Fruit fly (Drosophila melanogaster) whole organism, embryonic: ENCODE measurements around the gene Appl.

Experiments used
- Adf1 ChIP-seq: fragments of 200-800 bp; sonication (Bioruptor generic); IDR thresholded peaks from 2 replicates; pipeline ENCODE4 v1.3.6; 2022; ENCODE audit warnings: missing biosample characterization, missing genetic modification characterization
- Asciz ChIP-seq: fragments of 200-800 bp; sonication (Bioruptor generic); optimal IDR thresholded peaks from 2 replicates; lab custom pipeline; 2017; ENCODE audit warnings: missing biosample characterization, mild to moderate bottlenecking, missing genetic modification characterization, missing genetic modification reagents
- B-H2 ChIP-seq: fragments of 200-800 bp; sonication (Bioruptor generic); optimal IDR thresholded peaks from 2 replicates; lab custom pipeline; 2018; ENCODE audit warnings: missing biosample characterization, mild to moderate bottlenecking, missing genetic modification characterization
- BtbVII ChIP-seq: fragments of 200-800 bp; sonication (Bioruptor generic); optimal IDR thresholded peaks from 3 replicates; lab custom pipeline; 2017; ENCODE audit warnings: missing biosample characterization, mild to moderate bottlenecking, missing genetic modification characterization
- CG10959 ChIP-seq: fragments of 200-800 bp; sonication (Bioruptor generic); IDR thresholded peaks from 2 replicates; pipeline ENCODE4 v1.3.6; 2022; ENCODE audit warnings: missing biosample characterization, missing genetic modification characterization
- CG11456 ChIP-seq: fragments of 200-800 bp; sonication (Bioruptor generic); IDR thresholded peaks from 3 replicates; pipeline ENCODE4 v1.3.6; 2022; ENCODE audit warnings: missing biosample characterization, missing genetic modification characterization
- CG12236 ChIP-seq: fragments of 200-800 bp; sonication (Bioruptor generic); optimal IDR thresholded peaks from 2 replicates; lab custom pipeline; 2016; ENCODE audit warnings: missing biosample characterization, missing genetic modification characterization
- CG12391 ChIP-seq: fragments of 200-800 bp; sonication (Bioruptor generic); optimal IDR thresholded peaks from 3 replicates; lab custom pipeline; 2018; ENCODE audit warnings: missing biosample characterization, mild to moderate bottlenecking, missing genetic modification characterization, moderate library complexity
- CG12744 ChIP-seq: fragments of 200-800 bp; sonication (Bioruptor generic); optimal IDR thresholded peaks from 2 replicates; lab custom pipeline; 2016; ENCODE audit warnings: missing biosample characterization, missing genetic modification characterization
- CG13894 ChIP-seq: fragments of 200-800 bp; sonication (Bioruptor generic); optimal IDR thresholded peaks from 3 replicates; lab custom pipeline; 2018; ENCODE audit warnings: missing biosample characterization, mild to moderate bottlenecking, missing genetic modification characterization, moderate library complexity
- CG14860 ChIP-seq: fragments of 200-800 bp; sonication (Bioruptor generic); IDR thresholded peaks from 3 replicates; pipeline ENCODE4 v1.3.6; 2022; ENCODE audit warnings: missing biosample characterization, missing genetic modification characterization; ENCODE audit not compliant: partially characterized antibody
- CG1529 ChIP-seq: fragments of 200-800 bp; sonication (Bioruptor generic); optimal IDR thresholded peaks from 3 replicates; lab custom pipeline; 2018; ENCODE audit warnings: missing biosample characterization, missing genetic modification characterization
- CG1647 ChIP-seq: fragments of 200-800 bp; sonication (Bioruptor generic); optimal IDR thresholded peaks from 3 replicates; lab custom pipeline; 2016; ENCODE audit warnings: missing biosample characterization, missing genetic modification characterization
- CG17186 ChIP-seq: fragments of 200-800 bp; sonication (Bioruptor generic); optimal IDR thresholded peaks from 3 replicates; lab custom pipeline; 2017; ENCODE audit warnings: missing biosample characterization, missing genetic modification reagents, missing genetic modification characterization
- CG17328 ChIP-seq: fragments of 200-800 bp; sonication (Bioruptor generic); IDR thresholded peaks from 2 replicates; pipeline ENCODE4 v1.3.6; 2022; ENCODE audit warnings: missing biosample characterization, missing genetic modification characterization
- CG17361 ChIP-seq: fragments of 200-800 bp; sonication (Bioruptor generic); IDR thresholded peaks from 3 replicates; pipeline ENCODE4 v1.3.6; 2022; ENCODE audit warnings: missing biosample characterization, missing genetic modification characterization
- CG2678 ChIP-seq: fragments of 200-800 bp; sonication (Bioruptor generic); optimal IDR thresholded peaks from 3 replicates; lab custom pipeline; 2019; ENCODE audit warnings: missing biosample characterization, mild to moderate bottlenecking, missing genetic modification characterization, moderate library complexity
- CG31388 ChIP-seq: fragments of 200-800 bp; sonication (Bioruptor generic); optimal IDR thresholded peaks from 2 replicates; lab custom pipeline; 2016; ENCODE audit warnings: missing biosample characterization, missing genetic modification characterization
- CG4282 ChIP-seq: fragments of 200-800 bp; sonication (Bioruptor generic); optimal IDR thresholded peaks from 2 replicates; lab custom pipeline; 2016; ENCODE audit warnings: missing biosample characterization, missing genetic modification characterization
- CG7357 ChIP-seq: fragments of 200-800 bp; sonication (Bioruptor generic); IDR thresholded peaks from 3 replicates; pipeline ENCODE4 v1.3.6; 2022; ENCODE audit warnings: missing biosample characterization, missing genetic modification characterization
- CG8089 ChIP-seq: fragments of 200-800 bp; sonication (Bioruptor generic); optimal IDR thresholded peaks from 3 replicates; lab custom pipeline; 2016; ENCODE audit warnings: missing biosample characterization, missing genetic modification characterization
- CG9876 ChIP-seq: fragments of 200-800 bp; sonication (Bioruptor generic); optimal IDR thresholded peaks from 2 replicates; lab custom pipeline; 2016; ENCODE audit warnings: missing biosample characterization, missing genetic modification characterization
- D19A ChIP-seq: fragments of 200-800 bp; optimal IDR thresholded peaks from 3 replicates; lab custom pipeline; 2019; ENCODE audit warnings: missing biosample characterization, mild to moderate bottlenecking, missing genetic modification characterization, moderate library complexity
- Hsf ChIP-seq: fragments of 200-800 bp; sonication (Bioruptor generic); optimal IDR thresholded peaks from 3 replicates; lab custom pipeline; 2016; ENCODE audit warnings: missing biosample characterization, missing genetic modification characterization
- MESR4 ChIP-seq: fragments of 200-800 bp; sonication (Bioruptor generic); optimal IDR thresholded peaks from 2 replicates; lab custom pipeline; 2018; ENCODE audit warnings: missing biosample characterization, mild to moderate bottlenecking, missing genetic modification characterization, moderate library complexity
- Mrtf ChIP-seq: fragments of 200-800 bp; sonication (Bioruptor generic); IDR thresholded peaks from 3 replicates; pipeline ENCODE4 v1.3.6; 2022; ENCODE audit warnings: missing biosample characterization, missing genetic modification characterization
- NK7.1 ChIP-seq: fragments of 200-800 bp; sonication (Bioruptor generic); optimal IDR thresholded peaks from 3 replicates; lab custom pipeline; 2016; ENCODE audit warnings: missing biosample characterization, missing genetic modification characterization
- Oli ChIP-seq: fragments of 200-800 bp; sonication (Bioruptor generic); optimal IDR thresholded peaks from 2 replicates; lab custom pipeline; 2018; ENCODE audit warnings: missing biosample characterization, mild to moderate bottlenecking, missing genetic modification characterization, moderate library complexity
- Rfx ChIP-seq: fragments of 200-800 bp; sonication (Bioruptor generic); IDR thresholded peaks from 2 replicates; pipeline ENCODE4 v1.3.6; 2022; ENCODE audit warnings: missing biosample characterization, missing genetic modification characterization
- Stat92E ChIP-seq, 3 experiments: fragments of >200 bp in 2 of 3; fragments of 200-800 bp in 1 of 3; sonication (Bioruptor generic) in 1 of 3; optimal IDR thresholded peaks; 2 replicates each; lab custom pipeline; 2017 to 2019; ENCODE audit warnings: missing biosample characterization in 3 of 3, missing genetic modification characterization in 3 of 3, mild to moderate bottlenecking in 1 of 3, moderate library complexity in 1 of 3
- TFAM ChIP-seq: fragments of 200-800 bp; sonication (Bioruptor generic); optimal IDR thresholded peaks from 2 replicates; lab custom pipeline; 2017; ENCODE audit warnings: missing biosample characterization, missing genetic modification characterization, inconsistent platforms
- abd-A ChIP-seq: fragments of 200-800 bp; sonication (Bioruptor generic); optimal IDR thresholded peaks from 3 replicates; lab custom pipeline; 2019; ENCODE audit warnings: missing biosample characterization, mild to moderate bottlenecking, missing genetic modification characterization, moderate library complexity
- amos ChIP-seq: fragments of 200-800 bp; sonication (Bioruptor generic); IDR thresholded peaks from 2 replicates; pipeline ENCODE4 v1.3.6; 2022; ENCODE audit warnings: missing biosample characterization, missing genetic modification characterization; ENCODE audit not compliant: partially characterized antibody
- ase ChIP-seq: fragments of 200-800 bp; sonication (Bioruptor generic); IDR thresholded peaks from 3 replicates; pipeline ENCODE4 v1.3.6; 2022; ENCODE audit warnings: missing biosample characterization, missing genetic modification characterization
- br ChIP-seq: fragments of >200 bp; optimal IDR thresholded peaks from 2 replicates; lab custom pipeline; 2017
- bsh ChIP-seq, 2 experiments: fragments of 200-800 bp; sonication (Bioruptor generic); optimal IDR thresholded peaks; 2 replicates each; lab custom pipeline; 2017 to 2018; ENCODE audit warnings: mild to moderate bottlenecking in 2 of 2, missing biosample characterization in 2 of 2, missing genetic modification characterization in 2 of 2, moderate library complexity in 1 of 2
- ci ChIP-seq: fragments of 200-800 bp; sonication (Bioruptor generic); IDR thresholded peaks from 3 replicates; pipeline ENCODE4 v1.3.6; 2022; ENCODE audit warnings: missing biosample characterization, missing genetic modification characterization
- da ChIP-seq: fragments of 200-800 bp; sonication (Bioruptor generic); optimal IDR thresholded peaks from 2 replicates; lab custom pipeline; 2016; ENCODE audit warnings: missing biosample characterization, missing genetic modification characterization
- gcm ChIP-seq: fragments of 200-800 bp; sonication (Bioruptor generic); optimal IDR thresholded peaks from 2 replicates; lab custom pipeline; 2019; ENCODE audit warnings: missing biosample characterization, mild to moderate bottlenecking, missing genetic modification characterization, moderate library complexity
- gfzf ChIP-seq: fragments of 200-800 bp; sonication (Bioruptor generic); optimal IDR thresholded peaks from 2 replicates; lab custom pipeline; 2016; ENCODE audit warnings: missing biosample characterization, mild to moderate bottlenecking, missing genetic modification characterization, moderate library complexity
- h ChIP-seq: fragments of >200 bp; optimal IDR thresholded peaks from 2 replicates; lab custom pipeline; 2017
- insv ChIP-seq, 2 experiments: fragments of 200-800 bp; sonication (Bioruptor generic); optimal IDR thresholded peaks; 3 replicates each; lab custom pipeline; 2016 to 2018; ENCODE audit warnings: missing biosample characterization in 2 of 2, missing genetic modification characterization in 2 of 2
- jigr1 ChIP-seq: fragments of 200-800 bp; sonication (Bioruptor generic); IDR thresholded peaks from 3 replicates; pipeline ENCODE4 v1.3.6; 2022; ENCODE audit warnings: missing biosample characterization, missing genetic modification characterization
- lab ChIP-seq: fragments of 200-800 bp; sonication (Bioruptor generic); optimal IDR thresholded peaks from 3 replicates; lab custom pipeline; 2017; ENCODE audit warnings: missing biosample characterization, missing genetic modification characterization, mild to moderate bottlenecking, moderate library complexity, missing genetic modification reagents
- repo ChIP-seq: fragments of 200-800 bp; sonication (Bioruptor generic); optimal IDR thresholded peaks from 2 replicates; lab custom pipeline; 2016; ENCODE audit warnings: missing biosample characterization, missing genetic modification characterization
- salm ChIP-seq: fragments of 200-800 bp; sonication (Bioruptor generic); optimal IDR thresholded peaks from 2 replicates; lab custom pipeline; 2018; ENCODE audit warnings: missing biosample characterization, mild to moderate bottlenecking, missing genetic modification characterization
- scrt ChIP-seq: fragments of 200-800 bp; sonication (Bioruptor generic); optimal IDR thresholded peaks from 2 replicates; lab custom pipeline; 2018; ENCODE audit warnings: missing biosample characterization, mild to moderate bottlenecking, missing genetic modification characterization, moderate library complexity
- tgo ChIP-seq: fragments of 200-800 bp; sonication (Bioruptor generic); IDR thresholded peaks from 3 replicates; pipeline ENCODE4 v1.3.6; 2022; ENCODE audit warnings: missing biosample characterization, missing genetic modification characterization
- trh ChIP-seq: fragments of 200-800 bp; sonication (Bioruptor generic); optimal IDR thresholded peaks from 2 replicates; lab custom pipeline; 2016; ENCODE audit warnings: missing biosample characterization, missing genetic modification characterization
- wor ChIP-seq: fragments of 200-800 bp; sonication (Bioruptor generic); IDR thresholded peaks from 2 replicates; pipeline ENCODE4 v1.3.6; 2022; ENCODE audit warnings: missing biosample characterization, missing genetic modification characterization
- zfh1 ChIP-seq: fragments of 200-800 bp; sonication (Bioruptor generic); IDR thresholded peaks from 3 replicates; pipeline ENCODE4 v1.3.6; 2022; ENCODE audit warnings: missing biosample characterization, missing genetic modification characterization

The Appl gene

dm6 chrX:499589-500041 is 30.7 kb upstream of the Appl start (continued):
- TF ChIP-seq lab (GFP tag; lab: Kevin White, UChicago) (peak; percentile 93), CG7357 (GFP tag; lab: Robert Waterston, UW) (peak; percentile 58; the same call in 1 of the 3 replicates), CG31388 (GFP tag; lab: Kevin White, UChicago) (no peak), CG12744 (GFP tag; lab: Kevin White, UChicago) (peak; percentile 68), CG9876 (GFP tag; lab: Kevin White, UChicago) (peak; percentile 60), jigr1 (GFP tag; lab: Robert Waterston, UW) (no peak), CG4282 (GFP tag; lab: Kevin White, UChicago) (peak; percentile 54), zfh1 (GFP tag; lab: Robert Waterston, UW) (peak; percentile 53; the same call in 2 of the 3 replicates), ci (GFP tag; lab: Robert Waterston, UW) (0 out of 3 replicates have a peak, but pooled peaks have one; percentile 29), B-H2 (GFP tag; lab: Kevin White, UChicago) (peak; percentile 86), CG1529 (peak; percentile 64), CG1647 (peak; percentile 59), CG12391 (peak; percentile 76), Stat92E (GFP tag; optimal IDR thresholded peaks at IDR 0.05; lab: Kevin White, UChicago) (peak in 1 of 3 experiments; percentile 43), tgo (GFP tag; lab: Robert Waterston, UW) (peak; percentile 70), trh (GFP tag; lab: Kevin White, UChicago) (no peak), br (no peak), scrt (GFP tag; lab: Kevin White, UChicago) (peak; percentile 79), Hsf (GFP tag; lab: Kevin White, UChicago) (peak; percentile 68), CG8089 (peak; percentile 71), CG12236 (peak; percentile 61), D19A (tag; lab: Kevin White, UChicago) (peak; percentile 72), abd-A (tag; lab: Kevin White, UChicago) (peak; percentile 76), MESR4 (GFP tag; lab: Kevin White, UChicago) (no peak), h (lab: Kevin White, UChicago) (no peak), Oli (tag; lab: Kevin White, UChicago) (peak; percentile 85), insv (GFP tag; optimal IDR thresholded peaks at IDR 0.05; lab: Kevin White, UChicago) (peak in 1 of 2 experiments; percentile 23), gcm (GFP tag; lab: Kevin White, UChicago) (peak; percentile 82), wor (GFP tag; lab: Robert Waterston, UW) (peak; percentile 46; the same call in 1 of the 2 replicates), Rfx (GFP tag; lab: Robert Waterston, UW) (peak; percentile 85), amos (GFP tag; lab: Robert Waterston, UW) (no peak), Mrtf (GFP tag; lab: Robert Waterston, UW) (peak; percentile 58; the same call in 1 of the 3 replicates), Asciz (GFP tag; lab: Kevin White, UChicago) (peak; percentile 73), CG13894 (peak; percentile 90), TFAM (GFP tag; lab: Kevin White, UChicago) (no peak), salm (tag; lab: Kevin White, UChicago) (peak; percentile 80), CG14860 (GFP tag; lab: Robert Waterston, UW) (no peak), CG11456 (GFP tag; lab: Robert Waterston, UW) (peak; percentile 62; the same call in 1 of the 3 replicates), ase (GFP tag; lab: Robert Waterston, UW) (peak; percentile 43; the same call in 1 of the 3 replicates), CG17186 (GFP tag; lab: Kevin White, UChicago) (peak; percentile 5), repo (GFP tag; lab: Kevin White, UChicago) (peak; percentile 79), BtbVII (GFP tag; lab: Kevin White, UChicago) (peak; percentile 90), CG10959 (GFP tag; lab: Robert Waterston, UW) (0 out of 2 replicates have a peak, but pooled peaks have one; percentile 9), da (GFP tag; lab: Kevin White, UChicago) (peak; percentile 54), CG17361 (GFP tag; lab: Robert Waterston, UW) (peak; percentile 75), gfzf (GFP tag; lab: Kevin White, UChicago) (no peak), CG2678 (tag; lab: Kevin White, UChicago) (peak; percentile 93), Adf1 (GFP tag; lab: Robert Waterston, UW) (peak; percentile 96), CG17328 (peak; percentile 54; the same call in 1 of the 2 replicates), NK7.1 (GFP tag; lab: Kevin White, UChicago) (peak; percentile 79), bsh (GFP tag; optimal IDR thresholded peaks at IDR 0.05; lab: Kevin White, UChicago) (peak; percentile 53 to 66)
